Worm (Caenorhabditis elegans): ENCODE measurements around the gene Y54G11A.17.

Gene Y54G11A.17

ce11 chrII:14361719-14362118 is 12.5 kb upstream of the Y54G11A.17 start, which contains the start of gene tebp-1:
tebp-1 (plus strand) TSS chrII:14362019.
- no peak for TF ChIP-seq mep-1 (tag; optimal IDR thresholded peaks at IDR 0.05)
- TF ChIP-seq snpc-4 (tag; optimal IDR thresholded peaks at IDR 0.05) = no peak
- TF ChIP-seq hlh-1 (tag; optimal IDR thresholded peaks at IDR 0.05) = no peak
- TF ChIP-seq sptf-1 (tag; optimal IDR thresholded peaks at IDR 0.05) = no peak
- no peak for TF ChIP-seq pha-4 (tag; optimal IDR thresholded peaks at IDR 0.05)
- TF ChIP-seq ceh-43 (GFP tag; optimal IDR thresholded peaks at IDR 0.05) = no peak
- no peak for TF ChIP-seq unc-39 (tag; optimal IDR thresholded peaks at IDR 0.05)

ce11 chrII:14360675-14361074 is 11.5 kb upstream of the Y54G11A.17 start:
- TF ChIP-seq zip-8 (tag; optimal IDR thresholded peaks at IDR 0.05) (no peak), nhr-28 (tag; optimal IDR thresholded peaks at IDR 0.05) (no peak), mab-5 (tag; optimal IDR thresholded peaks at IDR 0.05) (no peak), unc-62 (GFP tag; optimal IDR thresholded peaks at IDR 0.05) (no peak), unc-39 (tag; optimal IDR thresholded peaks at IDR 0.05) (no peak), sptf-1 (tag; optimal IDR thresholded peaks at IDR 0.05) (no peak), flh-1 (GFP tag; optimal IDR thresholded peaks at IDR 0.05) (no peak), mls-2 (tag; optimal IDR thresholded peaks at IDR 0.05) (no peak), ceh-39 (tag; optimal IDR thresholded peaks at IDR 0.05) (no peak), elt-3 (tag; optimal IDR thresholded peaks at IDR 0.05) (no peak), drap-1 (GFP tag; optimal IDR thresholded peaks at IDR 0.05) (no peak), lin-32 (GFP tag; optimal IDR thresholded peaks at IDR 0.05) (no peak), nhr-237 (tag; optimal IDR thresholded peaks at IDR 0.05) (no peak), tbx-8 (GFP tag; optimal IDR thresholded peaks at IDR 0.05) (no peak)

ce11 chrII:14359007-14359406 is 9.8 kb upstream of the Y54G11A.17 start:
- TF ChIP-seq mls-2 (tag; optimal IDR thresholded peaks at IDR 0.05) (no peak), flh-1 (GFP tag; optimal IDR thresholded peaks at IDR 0.05) (no peak), M03D4.4 (tag; optimal IDR thresholded peaks at IDR 0.05) (no peak), ceh-83 (GFP tag; optimal IDR thresholded peaks at IDR 0.05) (no peak), bed-3 (GFP tag; optimal IDR thresholded peaks at IDR 0.05) (no peak), lin-32 (GFP tag; optimal IDR thresholded peaks at IDR 0.05) (no peak), tbx-8 (GFP tag; optimal IDR thresholded peaks at IDR 0.05) (no peak)

ce11 chrII:14357936-14358416 is 8.8 kb upstream of the Y54G11A.17 start, which contains the start of the genes agl-1 and pfs-2:
agl-1 (minus strand) TSS chrII:14358113.
pfs-2 (plus strand) TSS chrII:14358366.
- no peak for TF ChIP-seq unc-62 (GFP tag; optimal IDR thresholded peaks at IDR 0.05)
- TF ChIP-seq tbx-8 (GFP tag; optimal IDR thresholded peaks at IDR 0.05) = no peak
- peak; percentile 82 for TF ChIP-seq mep-1 (tag; optimal IDR thresholded peaks at IDR 0.05)
- no peak for TF ChIP-seq ztf-11 (tag; optimal IDR thresholded peaks at IDR 0.05)
- TF ChIP-seq ceh-43 (GFP tag; optimal IDR thresholded peaks at IDR 0.05) = peak; percentile 46
- TF ChIP-seq ceh-39 (tag; optimal IDR thresholded peaks at IDR 0.05) = peak; percentile 72
- TF ChIP-seq nhr-237 (tag; optimal IDR thresholded peaks at IDR 0.05) = peak; percentile 76
- peak; percentile 48 for TF ChIP-seq hlh-1 (tag; optimal IDR thresholded peaks at IDR 0.05)
- TF ChIP-seq lsy-2 (tag; optimal IDR thresholded peaks at IDR 0.05) = peak; percentile 85
- peak; percentile 49 for TF ChIP-seq lin-13 (tag; optimal IDR thresholded peaks at IDR 0.05)
- TF ChIP-seq nhr-2 (tag; optimal IDR thresholded peaks at IDR 0.05) = no peak
- peak; percentile 57 for TF ChIP-seq pha-4 (tag; optimal IDR thresholded peaks at IDR 0.05)
- TF ChIP-seq M03D4.4 (tag; optimal IDR thresholded peaks at IDR 0.05) = peak; percentile 50
- peak; percentile 55 for TF ChIP-seq sptf-1 (tag; optimal IDR thresholded peaks at IDR 0.05)
- TF ChIP-seq unc-120 (tag; optimal IDR thresholded peaks at IDR 0.05; ENCODE audit: poor library complexity, severe bottlenecking) = peak; percentile 12
- TF ChIP-seq mls-2 (tag; optimal IDR thresholded peaks at IDR 0.05) = peak; percentile 35
- peak; percentile 51 for TF ChIP-seq ces-1 (GFP tag; optimal IDR thresholded peaks at IDR 0.05)

DNA sequence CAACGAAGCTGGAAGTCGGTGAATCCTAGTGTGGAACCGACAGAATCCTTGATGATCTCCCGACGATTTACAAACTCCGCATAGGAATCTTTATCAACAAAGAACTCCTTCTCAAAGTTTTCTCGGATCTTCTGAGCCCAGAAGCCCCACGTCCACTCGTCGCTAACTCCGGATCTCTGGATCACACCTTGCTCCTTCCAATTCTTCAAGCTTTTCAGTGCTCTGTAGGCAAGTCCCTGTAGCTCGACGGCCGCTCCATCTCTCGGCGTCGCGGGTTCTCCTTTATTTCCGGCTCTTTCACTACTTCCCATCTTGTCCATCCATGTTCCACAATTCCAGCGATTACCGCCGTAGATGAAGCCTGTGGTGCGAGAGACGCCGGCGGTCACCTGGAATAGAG is 2.1 kb upstream of the Y54G11A.17 start:
- no peak for TF ChIP-seq hlh-1 (tag; optimal IDR thresholded peaks at IDR 0.05)
- no peak for TF ChIP-seq tbx-8 (GFP tag; optimal IDR thresholded peaks at IDR 0.05)
- no peak for TF ChIP-seq ceh-43 (GFP tag; optimal IDR thresholded peaks at IDR 0.05)
- TF ChIP-seq ztf-11 (tag; optimal IDR thresholded peaks at IDR 0.05) = no peak
- TF ChIP-seq ceh-39 (tag; optimal IDR thresholded peaks at IDR 0.05) = no peak
- no peak for TF ChIP-seq elt-1 (tag; optimal IDR thresholded peaks at IDR 0.05; ENCODE audit: borderline replicate concordance, insufficient read depth)
- TF ChIP-seq nhr-237 (tag; optimal IDR thresholded peaks at IDR 0.05) = no peak
- no peak for TF ChIP-seq sem-2 (GFP tag; optimal IDR thresholded peaks at IDR 0.05)
- TF ChIP-seq ceh-83 (GFP tag; optimal IDR thresholded peaks at IDR 0.05) = no peak
- TF ChIP-seq unc-62 (GFP tag; optimal IDR thresholded peaks at IDR 0.05) = no peak
- no peak for TF ChIP-seq blmp-1 (tag; optimal IDR thresholded peaks at IDR 0.05)
- TF ChIP-seq zip-8 (tag; optimal IDR thresholded peaks at IDR 0.05) = no peak
- no peak for TF ChIP-seq elt-3 (tag; optimal IDR thresholded peaks at IDR 0.05)
- TF ChIP-seq bed-3 (GFP tag; optimal IDR thresholded peaks at IDR 0.05) = no peak
- no peak for TF ChIP-seq mep-1 (tag; optimal IDR thresholded peaks at IDR 0.05)
- TF ChIP-seq lin-32 (GFP tag; optimal IDR thresholded peaks at IDR 0.05) = no peak
- no peak for TF ChIP-seq sptf-1 (tag; optimal IDR thresholded peaks at IDR 0.05)
